Worm (Caenorhabditis elegans): Measurements from ENCODE around the gene F26D2.3.

F26D2.3 gene

DNA sequence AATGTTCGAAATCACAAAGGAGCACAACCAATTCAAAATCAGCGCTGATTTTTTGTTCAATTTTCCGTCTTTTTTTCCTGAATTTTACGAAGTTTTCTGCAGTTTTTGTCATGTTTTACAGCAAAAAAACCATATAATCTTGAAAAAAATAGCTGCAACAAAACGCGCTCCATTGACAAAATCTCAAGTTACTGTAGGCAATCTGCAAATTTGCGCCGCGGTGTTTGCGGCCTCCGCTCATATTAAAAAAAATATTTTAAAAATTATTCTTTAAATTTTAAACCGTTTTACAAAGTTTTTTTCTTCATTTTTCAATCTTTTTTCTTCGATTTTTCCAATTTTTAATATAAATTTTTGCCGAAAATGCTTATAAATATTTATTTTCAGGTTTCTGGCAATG lies 2.4 kb upstream of the F26D2.3 start:
- no peak for TF ChIP-seq lsy-2 (tag; optimal IDR thresholded peaks at IDR 0.05)
- no peak for TF ChIP-seq lin-39 (tag; optimal IDR thresholded peaks at IDR 0.05)
- TF ChIP-seq F13H6.1 (tag; optimal IDR thresholded peaks at IDR 0.05): no peak
- no peak for TF ChIP-seq ztf-1 (GFP tag; conservative IDR thresholded peaks at IDR 0.05)
- TF ChIP-seq elt-1 (tag; optimal IDR thresholded peaks at IDR 0.05): no peak
- no peak for TF ChIP-seq sma-9 (GFP tag; optimal IDR thresholded peaks at IDR 0.05)
- no peak for TF ChIP-seq sma-9 (tag; optimal IDR thresholded peaks at IDR 0.05)
- no peak for TF ChIP-seq gmeb-1 (tag; optimal IDR thresholded peaks at IDR 0.05)
- no peak for TF ChIP-seq Y55F3AM.14 (GFP tag; optimal IDR thresholded peaks at IDR 0.05)
- no peak for TF ChIP-seq blmp-1 (tag; optimal IDR thresholded peaks at IDR 0.05; ENCODE audit: insufficient read depth)
- TF ChIP-seq crh-2 (tag; optimal IDR thresholded peaks at IDR 0.05): no peak
- TF ChIP-seq peb-1 (tag; optimal IDR thresholded peaks at IDR 0.05): no peak
- no peak for TF ChIP-seq ZK546.5 (tag; optimal IDR thresholded peaks at IDR 0.05)
- TF ChIP-seq dmd-4 (tag; optimal IDR thresholded peaks at IDR 0.05): no peak
- TF ChIP-seq nhr-129 (tag; optimal IDR thresholded peaks at IDR 0.05): no peak
- TF ChIP-seq lin-11 (tag; optimal IDR thresholded peaks at IDR 0.05): no peak

- no peak for TF ChIP-seq Y55F3AM.14 (GFP tag; optimal IDR thresholded peaks at IDR 0.05)
- no peak for TF ChIP-seq ztf-1 (GFP tag; conservative IDR thresholded peaks at IDR 0.05)
- TF ChIP-seq gmeb-1 (tag; optimal IDR thresholded peaks at IDR 0.05): no peak
- TF ChIP-seq snpc-4 (tag; optimal IDR thresholded peaks at IDR 0.05): no peak
- no peak for TF ChIP-seq aly-2 (tag; optimal IDR thresholded peaks at IDR 0.05)
These were observed 1.4 kb upstream of the F26D2.3 start for ce11 chrV:16406357-16406756.

- TF ChIP-seq ztf-4 (tag; optimal IDR thresholded peaks at IDR 0.05) (no peak), sma-3 (GFP tag; optimal IDR thresholded peaks at IDR 0.05) (no peak)
These were observed 2.8 kb downstream of the F26D2.3 start, which contains the start of gene srh-145 for ce11 chrV:16410521-16410920. Gene srh-145, plus strand, starts transcription at chrV:16410713.

ce11 chrV:16417014-16417413 lies 9.3 kb downstream of the F26D2.3 start, which contains the start of gene str-55:
Gene str-55, minus strand, starts transcription at chrV:16417114.
- TF ChIP-seq ztf-1 (GFP tag; conservative IDR thresholded peaks at IDR 0.05): no peak
- TF ChIP-seq mdl-1 (tag; optimal IDR thresholded peaks at IDR 0.05): no peak
- TF ChIP-seq lin-11 (tag; optimal IDR thresholded peaks at IDR 0.05): no peak
- TF ChIP-seq elt-3 (tag; optimal IDR thresholded peaks at IDR 0.05): no peak
- TF ChIP-seq nhr-77 (tag; optimal IDR thresholded peaks at IDR 0.05): no peak
- TF ChIP-seq C34F6.9 (tag; optimal IDR thresholded peaks at IDR 0.05): no peak
- no peak for TF ChIP-seq fos-1 (tag; optimal IDR thresholded peaks at IDR 0.05)
- TF ChIP-seq nhr-23 (tag; optimal IDR thresholded peaks at IDR 0.05): no peak
- no peak for TF ChIP-seq ztf-11 (tag; optimal IDR thresholded peaks at IDR 0.05)
- no peak for TF ChIP-seq lsy-2 (tag; optimal IDR thresholded peaks at IDR 0.05)
- TF ChIP-seq nhr-237 (tag; optimal IDR thresholded peaks at IDR 0.05): no peak
- TF ChIP-seq unc-62 (GFP tag; optimal IDR thresholded peaks at IDR 0.05): no peak
- no peak for TF ChIP-seq nhr-21 (tag; optimal IDR thresholded peaks at IDR 0.05)

DNA sequence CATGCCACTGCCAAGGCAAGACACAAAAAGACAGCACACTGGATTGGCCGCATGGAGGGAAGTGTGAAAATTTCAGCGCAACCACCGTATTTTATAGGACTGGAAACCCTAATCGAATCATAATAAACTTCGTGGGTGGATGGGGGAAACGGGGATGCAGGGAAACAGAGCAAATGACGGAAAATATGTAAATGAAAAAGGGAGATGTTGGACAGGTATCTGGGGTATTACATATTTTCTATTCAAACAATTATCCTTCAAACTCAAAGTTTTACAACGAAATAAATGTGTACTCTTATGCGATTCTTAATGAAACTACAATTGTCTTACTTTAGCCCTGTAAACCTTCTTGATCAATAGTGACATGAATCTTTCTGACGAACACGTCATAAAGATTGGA lies 12.0 kb downstream of the F26D2.3 start, which contains the start of gene F26D2.16:
TSS of gene F26D2.16 (minus strand) at position 101 of the 400 bp plus-strand sequence.
- TF ChIP-seq mbf-1 (tag; optimal IDR thresholded peaks at IDR 0.05) (no peak), mab-5 (tag; optimal IDR thresholded peaks at IDR 0.05) (no peak)

DNA sequence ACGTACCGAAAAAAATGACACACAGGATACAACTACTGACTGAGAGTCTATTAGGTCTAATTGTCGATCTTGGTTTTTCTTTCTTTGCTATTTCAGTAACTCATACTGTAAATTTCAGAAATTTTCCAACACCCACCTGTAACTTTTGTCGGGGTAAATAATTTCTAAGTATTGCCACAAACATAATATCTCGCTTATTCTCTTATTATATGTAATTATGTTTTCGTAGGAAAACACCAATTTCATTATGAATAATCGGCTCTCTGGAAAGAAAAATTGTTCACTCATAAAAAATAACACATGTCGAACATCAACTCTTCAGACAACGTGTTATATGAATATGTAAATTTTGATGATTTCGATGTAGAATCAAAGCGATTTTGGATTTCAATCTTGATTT lies 12.9 kb downstream of the F26D2.3 start, which contains the start of gene srw-48:
TSS of gene srw-48 (plus strand) at position 301 of the 400 bp plus-strand sequence.
- TF ChIP-seq unc-55 (GFP tag; optimal IDR thresholded peaks at IDR 0.05) (no peak), elt-3 (tag; optimal IDR thresholded peaks at IDR 0.05) (no peak), ztf-11 (tag; optimal IDR thresholded peaks at IDR 0.05) (no peak), nhr-6 (tag; optimal IDR thresholded peaks at IDR 0.05) (no peak), snpc-4 (tag; optimal IDR thresholded peaks at IDR 0.05) (no peak), ama-1 (optimal IDR thresholded peaks at IDR 0.05) (no peak), C34F6.9 (tag; optimal IDR thresholded peaks at IDR 0.05) (no peak), Y55F3AM.14 (GFP tag; optimal IDR thresholded peaks at IDR 0.05) (no peak), lin-13 (GFP tag; optimal IDR thresholded peaks at IDR 0.05) (no peak), nhr-129 (tag; optimal IDR thresholded peaks at IDR 0.05) (no peak), mdl-1 (tag; optimal IDR thresholded peaks at IDR 0.05) (no peak), fos-1 (tag; optimal IDR thresholded peaks at IDR 0.05) (no peak), ceh-16 (tag; optimal IDR thresholded peaks at IDR 0.05) (no peak), gmeb-1 (tag; optimal IDR thresholded peaks at IDR 0.05) (no peak), nhr-10 (tag; optimal IDR thresholded peaks at IDR 0.05) (no peak), ztf-4 (tag; optimal IDR thresholded peaks at IDR 0.05) (no peak)

Measured in whole organism, L2 larva.